ENCODE assay signal across 1 fruit fly cellular context in the genomic region with DNA sequence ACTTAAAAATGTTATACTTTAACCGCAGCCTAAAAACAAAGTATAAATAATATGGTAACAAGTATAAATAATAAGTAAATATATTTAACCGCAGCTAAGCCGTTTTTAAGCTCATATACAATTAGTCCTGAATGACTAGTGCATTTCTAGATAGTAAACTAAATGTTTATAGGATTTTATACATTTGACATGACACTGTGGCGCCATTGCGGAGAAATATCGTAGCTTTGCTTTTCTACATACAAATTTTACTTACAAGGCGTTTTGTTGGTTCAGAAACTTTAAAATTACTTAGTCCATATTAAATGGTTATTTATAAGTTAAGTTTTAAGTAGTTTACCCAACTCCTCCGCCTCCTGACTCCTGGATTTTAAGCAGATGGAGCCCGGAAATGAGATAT.
TF ChIP-seq lines count a peak whose summit lies in the region.

No protein-coding gene starts in this region.

TF ChIP-seq in whole organism, embryonic, 481 proteins besides CTCF, POLR2A, EP300 and RAD21 (continued from another document and continues in another):
- TF ChIP-seq Bgb (GFP tag; IDR thresholded peaks at IDR 0.05; lab: Robert Waterston, UW; ENCODE audit: partially characterized antibody) (peak; percentile 88), Ssrp (tag; optimal IDR thresholded peaks at IDR 0.05; lab: Kevin White, UChicago) (no peak), Xbp1 (GFP tag; optimal IDR thresholded peaks at IDR 0.05; lab: Kevin White, UChicago) (peak; percentile 35), Trl (optimal IDR thresholded peaks at IDR 0.05; lab: Kevin White, UChicago) (no peak), Trl (GFP tag; optimal IDR thresholded peaks at IDR 0.05; lab: Kevin White, UChicago) (no peak), CG30403 (GFP tag; optimal IDR thresholded peaks at IDR 0.05; lab: Kevin White, UChicago) (peak; percentile 25), CG14014 (GFP tag; IDR thresholded peaks at IDR 0.05; lab: Robert Waterston, UW) (peak; percentile 24; the same call in 1 of the 2 replicates), shn (GFP tag; optimal IDR thresholded peaks at IDR 0.05; lab: Kevin White, UChicago) (no peak), CG16779 (GFP tag; IDR thresholded peaks at IDR 0.05; lab: Robert Waterston, UW) (no peak), Mrtf (GFP tag; IDR thresholded peaks at IDR 0.05; lab: Robert Waterston, UW) (0 out of 3 replicates have a peak, but pooled peaks have one; percentile 13), CG4820 (GFP tag; optimal IDR thresholded peaks at IDR 0.05; lab: Kevin White, UChicago) (no peak), CG11085 (GFP tag; IDR thresholded peaks at IDR 0.05; lab: Robert Waterston, UW) (0 out of 2 replicates have a peak, but pooled peaks have one; percentile 29), trh (GFP tag; optimal IDR thresholded peaks at IDR 0.05; lab: Kevin White, UChicago) (no peak), ken (GFP tag; IDR thresholded peaks at IDR 0.05; lab: Robert Waterston, UW) (no peak), Doc3 (GFP tag; IDR thresholded peaks at IDR 0.05; lab: Robert Waterston, UW; ENCODE audit: partially characterized antibody) (no peak), CG13624 (GFP tag; optimal IDR thresholded peaks at IDR 0.05; lab: Kevin White, UChicago) (no peak), CG4424 (GFP tag; optimal IDR thresholded peaks at IDR 0.05; lab: Kevin White, UChicago) (peak; percentile 16), hkb (optimal IDR thresholded peaks at IDR 0.05; lab: Kevin White, UChicago) (no peak), hkb (GFP tag; IDR thresholded peaks at IDR 0.05; lab: Robert Waterston, UW) (no peak), CG4707 (GFP tag; optimal IDR thresholded peaks at IDR 0.05; lab: Kevin White, UChicago) (peak; percentile 3), CG32772 (GFP tag; IDR thresholded peaks at IDR 0.05; lab: Robert Waterston, UW) (no peak), ATbp (GFP tag; optimal IDR thresholded peaks at IDR 0.05; lab: Kevin White, UChicago) (no peak), CG14441 (GFP tag; IDR thresholded peaks at IDR 0.05; lab: Robert Waterston, UW) (peak; percentile 21; the same call in 1 of the 2 replicates), CG14710 (tag; optimal IDR thresholded peaks at IDR 0.05; lab: Kevin White, UChicago) (peak; percentile 23), stwl (tag; optimal IDR thresholded peaks at IDR 0.05; lab: Kevin White, UChicago) (peak; percentile 72), Mes4 (GFP tag; optimal IDR thresholded peaks at IDR 0.05; lab: Kevin White, UChicago) (no peak), Hand (GFP tag; optimal IDR thresholded peaks at IDR 0.05; lab: Kevin White, UChicago) (no peak), her (GFP tag; optimal IDR thresholded peaks at IDR 0.05; lab: Kevin White, UChicago) (no peak), CG17186 (GFP tag; optimal IDR thresholded peaks at IDR 0.05; lab: Kevin White, UChicago) (no peak), Sox100B (GFP tag; optimal IDR thresholded peaks at IDR 0.05; lab: Kevin White, UChicago) (no peak), lola (GFP tag; optimal IDR thresholded peaks at IDR 0.05; lab: Kevin White, UChicago) (no peak), gro (GFP tag; optimal IDR thresholded peaks at IDR 0.05; lab: Kevin White, UChicago) (no peak), CG15696 (tag; optimal IDR thresholded peaks at IDR 0.05; lab: Kevin White, UChicago) (peak; percentile 17), caup (GFP tag; optimal IDR thresholded peaks at IDR 0.05; lab: Kevin White, UChicago; ENCODE audit: severe bottlenecking) (no peak), knrl (GFP tag; IDR thresholded peaks at IDR 0.05; lab: Robert Waterston, UW; ENCODE audit: partially characterized antibody) (peak; percentile 65), fd3F (GFP tag; optimal IDR thresholded peaks at IDR 0.05; lab: Kevin White, UChicago) (no peak), Dfd (GFP tag; optimal IDR thresholded peaks at IDR 0.05; lab: Kevin White, UChicago) (no peak), luna (GFP tag; optimal IDR thresholded peaks at IDR 0.05; lab: Kevin White, UChicago) (no peak), CG13775 (GFP tag; optimal IDR thresholded peaks at IDR 0.05; lab: Kevin White, UChicago) (no peak), esg (GFP tag; conservative IDR thresholded peaks at IDR 0.05; lab: Robert Waterston, UW) (no peak), CG6854 (GFP tag; optimal IDR thresholded peaks at IDR 0.05; lab: Kevin White, UChicago) (no peak), CG2889 (GFP tag; IDR thresholded peaks at IDR 0.05; lab: Robert Waterston, UW) (no peak), Sin3A (optimal IDR thresholded peaks at IDR 0.05; lab: Kevin White, UChicago) (no peak), H2.0 (GFP tag; IDR thresholded peaks at IDR 0.05; lab: Robert Waterston, UW) (no peak), CG31441 (GFP tag; IDR thresholded peaks at IDR 0.05; lab: Robert Waterston, UW) (no peak), amos (GFP tag; IDR thresholded peaks at IDR 0.05; lab: Robert Waterston, UW; ENCODE audit: partially characterized antibody) (peak; percentile 84), cg (GFP tag; optimal IDR thresholded peaks at IDR 0.05; lab: Kevin White, UChicago) (no peak), CG6254 (GFP tag; optimal IDR thresholded peaks at IDR 0.05; lab: Kevin White, UChicago) (no peak), Hr3 (GFP tag; optimal IDR thresholded peaks at IDR 0.05; lab: Kevin White, UChicago) (no peak), CG7786 (GFP tag; optimal IDR thresholded peaks at IDR 0.05; lab: Kevin White, UChicago) (no peak), Hmx (GFP tag; optimal IDR thresholded peaks at IDR 0.05; lab: Kevin White, UChicago) (no peak), CG17612 (GFP tag; IDR thresholded peaks at IDR 0.05; lab: Robert Waterston, UW) (no peak), phol (tag; optimal IDR thresholded peaks at IDR 0.05; lab: Kevin White, UChicago) (peak; percentile 13), Gsc (GFP tag; IDR thresholded peaks at IDR 0.05; lab: Robert Waterston, UW) (no peak), CG9817 (tag; optimal IDR thresholded peaks at IDR 0.05; lab: Kevin White, UChicago) (peak; percentile 9), CG11398 (GFP tag; optimal IDR thresholded peaks at IDR 0.05; lab: Kevin White, UChicago) (no peak), gsb (GFP tag; IDR thresholded peaks at IDR 0.05; lab: Robert Waterston, UW) (no peak), CG11456 (GFP tag; IDR thresholded peaks at IDR 0.05; lab: Robert Waterston, UW) (peak; percentile 78), lbe (GFP tag; optimal IDR thresholded peaks at IDR 0.05; lab: Kevin White, UChicago) (no peak), CG17361 (GFP tag; IDR thresholded peaks at IDR 0.05; lab: Robert Waterston, UW) (peak; percentile 42; the same call in 1 of the 3 replicates), hb (GFP tag; IDR thresholded peaks at IDR 0.05; lab: Robert Waterston, UW; ENCODE audit: partially characterized antibody) (no peak; the same call in 2 of the 3 replicates), Ptx1 (GFP tag; IDR thresholded peaks at IDR 0.05; lab: Robert Waterston, UW) (peak; percentile 43; the same call in 1 of the 2 replicates), Aef1 (GFP tag; IDR thresholded peaks at IDR 0.05; lab: Robert Waterston, UW) (no peak), Hr39 (optimal IDR thresholded peaks at IDR 0.05; lab: Kevin White, UChicago) (no peak), ro (GFP tag; IDR thresholded peaks at IDR 0.05; lab: Robert Waterston, UW) (peak; percentile 14; the same call in 1 of the 2 replicates), CG9932 (GFP tag; IDR thresholded peaks at IDR 0.05; lab: Robert Waterston, UW) (peak; percentile 16; the same call in 1 of the 2 replicates), disco-r (GFP tag; optimal IDR thresholded peaks at IDR 0.05; lab: Kevin White, UChicago) (no peak), hbn (GFP tag; IDR thresholded peaks at IDR 0.05; lab: Robert Waterston, UW; ENCODE audit: partially characterized antibody) (no peak), CG3995 (GFP tag; optimal IDR thresholded peaks at IDR 0.05; lab: Kevin White, UChicago) (no peak), Blimp-1 (GFP tag; optimal IDR thresholded peaks at IDR 0.05; lab: Kevin White, UChicago) (no peak), Antp (GFP tag; optimal IDR thresholded peaks at IDR 0.05; lab: Kevin White, UChicago) (no peak), CG10654 (GFP tag; optimal IDR thresholded peaks at IDR 0.05; lab: Kevin White, UChicago) (no peak), seq (GFP tag; IDR thresholded peaks at IDR 0.05; lab: Robert Waterston, UW) (no peak), Ets97D (GFP tag; optimal IDR thresholded peaks at IDR 0.05; lab: Kevin White, UChicago) (peak; percentile 5), CG4360 (GFP tag; IDR thresholded peaks at IDR 0.05; lab: Robert Waterston, UW) (0 out of 2 replicates have a peak, but pooled peaks have one; percentile 22), kay (GFP tag; optimal IDR thresholded peaks at IDR 0.05; lab: Kevin White, UChicago) (no peak), CG1647 (GFP tag; optimal IDR thresholded peaks at IDR 0.05; lab: Kevin White, UChicago) (no peak), Elba2 (GFP tag; optimal IDR thresholded peaks at IDR 0.05; lab: Kevin White, UChicago) (no peak), HmgZ (tag; optimal IDR thresholded peaks at IDR 0.05; lab: Kevin White, UChicago) (peak; percentile 32), Oli (tag; optimal IDR thresholded peaks at IDR 0.05; lab: Kevin White, UChicago) (no peak), CG34422 (GFP tag; IDR thresholded peaks at IDR 0.05; lab: Robert Waterston, UW) (no peak), dm (GFP tag; optimal IDR thresholded peaks at IDR 0.05; lab: Kevin White, UChicago) (no peak), E2f2 (GFP tag; IDR thresholded peaks at IDR 0.05; lab: Robert Waterston, UW) (peak; percentile 29; the same call in 1 of the 2 replicates), CG10959 (GFP tag; IDR thresholded peaks at IDR 0.05; lab: Robert Waterston, UW) (no peak; the same call in 1 of the 2 replicates), CG7556 (GFP tag; optimal IDR thresholded peaks at IDR 0.05; lab: Kevin White, UChicago) (no peak), CG43689 (GFP tag; IDR thresholded peaks at IDR 0.05; lab: Robert Waterston, UW) (no peak), CG10267 (tag; optimal IDR thresholded peaks at IDR 0.05; lab: Kevin White, UChicago) (peak; percentile 14), wdn (GFP tag; IDR thresholded peaks at IDR 0.05; lab: Robert Waterston, UW) (no peak), Dbx (GFP tag; IDR thresholded peaks at IDR 0.05; lab: Robert Waterston, UW) (peak; percentile 39; the same call in 1 of the 3 replicates), CG30431 (GFP tag; optimal IDR thresholded peaks at IDR 0.05; lab: Kevin White, UChicago) (no peak), CG17359 (tag; optimal IDR thresholded peaks at IDR 0.05; lab: Kevin White, UChicago) (peak; percentile 16), grau (tag; optimal IDR thresholded peaks at IDR 0.05; lab: Kevin White, UChicago) (peak; percentile 33), Nf-YA (GFP tag; IDR thresholded peaks at IDR 0.05; lab: Robert Waterston, UW) (no peak; the same call in 1 of the 2 replicates), CG4730 (GFP tag; IDR thresholded peaks at IDR 0.05; lab: Robert Waterston, UW) (no peak), Hey (tag; optimal IDR thresholded peaks at IDR 0.05; lab: Kevin White, UChicago) (no peak), ewg (GFP tag; optimal IDR thresholded peaks at IDR 0.05; lab: Kevin White, UChicago) (no peak), unpg (GFP tag; optimal IDR thresholded peaks at IDR 0.05; lab: Kevin White, UChicago) (peak; percentile 26), CG12942 (GFP tag; optimal IDR thresholded peaks at IDR 0.05; lab: Kevin White, UChicago) (no peak), Spps (tag; optimal IDR thresholded peaks at IDR 0.05; lab: Kevin White, UChicago) (no peak), Pdp1 (GFP tag; optimal IDR thresholded peaks at IDR 0.05; lab: Kevin White, UChicago) (peak in 1 of 2 experiments; percentile 6), Chrac-16 (GFP tag; optimal IDR thresholded peaks at IDR 0.05; lab: Kevin White, UChicago) (peak; percentile 0), Jarid2 (GFP tag; optimal IDR thresholded peaks at IDR 0.05; lab: Kevin White, UChicago) (no peak), ttk (GFP tag; IDR thresholded peaks at IDR 0.05; lab: Robert Waterston, UW) (peak; percentile 39; the same call in 1 of the 2 replicates), CG12391 (tag; optimal IDR thresholded peaks at IDR 0.05; lab: Kevin White, UChicago) (no peak), NFAT (GFP tag; IDR thresholded peaks at IDR 0.05; lab: Robert Waterston, UW) (peak; percentile 29; the same call in 1 of the 2 replicates), CG9215 (GFP tag; IDR thresholded peaks at IDR 0.05; lab: Robert Waterston, UW) (no peak), tgo (GFP tag; IDR thresholded peaks at IDR 0.05; lab: Robert Waterston, UW) (no peak), bsh (GFP tag; optimal IDR thresholded peaks at IDR 0.05; lab: Kevin White, UChicago) (no peak), jumu (GFP tag; optimal IDR thresholded peaks at IDR 0.05; lab: Kevin White, UChicago) (no peak), CG8944 (GFP tag; optimal IDR thresholded peaks at IDR 0.05; lab: Kevin White, UChicago) (no peak), Lpt (GFP tag; optimal IDR thresholded peaks at IDR 0.05; lab: Kevin White, UChicago) (no peak), unc-4 (GFP tag; IDR thresholded peaks at IDR 0.05; lab: Robert Waterston, UW; ENCODE audit: partially characterized antibody) (no peak), sob (GFP tag; IDR thresholded peaks at IDR 0.05; lab: Robert Waterston, UW) (0 out of 2 replicates have a peak, but pooled peaks have one; percentile 40), Dad (GFP tag; optimal IDR thresholded peaks at IDR 0.05; lab: Kevin White, UChicago) (no peak), aop (GFP tag; IDR thresholded peaks at IDR 0.05; lab: Robert Waterston, UW) (no peak), sim (GFP tag; IDR thresholded peaks at IDR 0.05; lab: Robert Waterston, UW) (no peak), ssp (GFP tag; IDR thresholded peaks at IDR 0.05; lab: Robert Waterston, UW) (no peak), CG2875 (GFP tag; optimal IDR thresholded peaks at IDR 0.05; lab: Kevin White, UChicago) (peak; percentile 17), z (GFP tag; IDR thresholded peaks at IDR 0.05; lab: Robert Waterston, UW) (no peak), CG8765 (GFP tag; IDR thresholded peaks at IDR 0.05; lab: Robert Waterston, UW) (no peak), Atf6 (GFP tag; IDR thresholded peaks at IDR 0.05; lab: Robert Waterston, UW) (no peak), trem (tag; optimal IDR thresholded peaks at IDR 0.05; lab: Kevin White, UChicago) (peak; percentile 18), fu2 (GFP tag; optimal IDR thresholded peaks at IDR 0.05; lab: Kevin White, UChicago) (peak; percentile 28), CG10979 (tag; optimal IDR thresholded peaks at IDR 0.05; lab: Kevin White, UChicago) (no peak), bowl (GFP tag; IDR thresholded peaks at IDR 0.05; lab: Robert Waterston, UW) (no peak), CG10431 (GFP tag; optimal IDR thresholded peaks at IDR 0.05; lab: Kevin White, UChicago) (no peak), Poxn (GFP tag; IDR thresholded peaks at IDR 0.05; lab: Robert Waterston, UW) (no peak), Taf1 (GFP tag; IDR thresholded peaks at IDR 0.05; lab: Robert Waterston, UW) (no peak), CG3847 (GFP tag; IDR thresholded peaks at IDR 0.05; lab: Robert Waterston, UW) (0 out of 2 replicates have a peak, but pooled peaks have one; percentile 13)
